Fruit fly (Drosophila melanogaster) whole organism, wandering third instar larva: ENCODE results near the gene CG14982.

Source experiments
- Dfd ChIP-seq: fragments of >200 bp; optimal IDR thresholded peaks from 2 replicates; lab custom pipeline; 2017; ENCODE audit warnings: missing biosample characterization, missing genetic modification characterization
- GATAd ChIP-seq: sonication (Bioruptor generic); optimal IDR thresholded peaks from 2 replicates; lab custom pipeline; 2016; ENCODE audit warnings: missing biosample characterization, missing genetic modification characterization
- dl ChIP-seq, 2 experiments: fragments of 175-275, 200-275 bp in 1 of 2; fragments of 200-275 bp in 1 of 2; sonication (Bioruptor generic); optimal IDR thresholded peaks; lab custom pipeline; 2018; ENCODE audit warnings: mild to moderate bottlenecking in 2 of 2, missing biosample characterization in 2 of 2, missing genetic modification characterization in 2 of 2, moderate library complexity in 2 of 2; ENCODE audit not compliant: partially characterized antibody in 2 of 2, insufficient read depth in 1 of 2
- lola ChIP-seq: fragments of >200 bp; optimal IDR thresholded peaks from 2 replicates; lab custom pipeline; 2017; ENCODE audit warnings: missing biosample characterization, missing genetic modification characterization
- pan ChIP-seq: fragments of >200 bp; optimal IDR thresholded peaks from 2 replicates; lab custom pipeline; 2017
- rgr ChIP-seq: fragments of 200-800 bp; sonication (Bioruptor generic); optimal IDR thresholded peaks from 3 replicates; lab custom pipeline; 2016; ENCODE audit warnings: missing biosample characterization, mild to moderate bottlenecking, missing genetic modification characterization

DNA sequence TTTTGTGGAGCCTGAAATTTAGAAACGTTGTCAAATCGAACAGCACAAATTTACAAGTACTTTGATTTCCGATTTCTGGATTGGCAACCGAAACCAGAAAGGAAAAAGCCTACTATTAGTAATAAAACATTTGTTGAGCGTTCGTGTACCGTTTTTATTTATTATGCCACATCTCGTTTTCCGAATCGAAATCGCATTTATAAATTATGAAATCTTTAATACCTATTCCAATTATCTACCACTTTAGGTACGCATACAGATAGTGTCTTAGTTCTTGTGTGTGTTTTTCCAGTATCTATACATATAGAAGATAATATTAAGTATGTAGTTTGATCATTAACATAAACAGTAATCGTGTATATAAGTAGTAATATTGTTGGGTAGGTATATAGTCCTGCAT lies 32.7 kb upstream of the CG14982 start, which contains the start of gene mge:
- TF ChIP-seq pan (lab: Kevin White, UChicago): no peak
- no peak for TF ChIP-seq rgr (GFP tag; lab: Kevin White, UChicago)
- TF ChIP-seq Dfd (GFP tag; lab: Kevin White, UChicago): no peak
- TF ChIP-seq lola (GFP tag; lab: Kevin White, UChicago): no peak
- no peak for TF ChIP-seq dl (GFP tag; optimal IDR thresholded peaks at IDR 0.05; lab: Kevin White, UChicago; ENCODE audit: insufficient read depth in 1 of 2, partially characterized antibody in 2 of 2)
- TF ChIP-seq GATAd (GFP tag; lab: Kevin White, UChicago): no peak
